Fruit fly (Drosophila melanogaster): Measurements from ENCODE around the gene Smr.

Smr gene

DNA sequence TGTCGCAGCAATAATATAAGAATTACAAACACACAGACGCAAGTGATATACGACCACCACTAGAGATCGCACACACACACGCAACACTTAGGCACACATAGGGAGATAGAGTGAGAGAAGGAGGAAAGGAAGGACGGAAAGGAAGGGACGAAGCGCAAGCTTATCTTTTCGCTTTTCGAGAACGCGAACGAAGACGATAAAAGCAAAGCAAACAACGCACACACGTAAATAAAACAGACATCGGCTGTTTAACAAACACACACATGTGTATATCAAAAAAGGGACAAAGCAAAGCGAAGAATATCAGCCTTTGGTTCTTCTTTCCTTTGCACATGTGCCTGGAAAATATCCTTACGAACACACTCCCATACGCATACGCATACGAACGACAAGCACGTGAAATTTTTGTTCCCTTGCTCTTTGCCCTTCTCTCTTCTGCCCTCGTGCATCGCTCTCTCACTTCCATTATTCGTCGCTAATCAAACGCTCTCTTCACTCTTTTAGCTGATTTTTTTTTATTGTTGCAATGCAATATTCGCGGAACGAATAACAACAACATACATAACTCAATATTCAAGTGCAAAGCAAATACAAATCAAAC is 82.3 kb downstream of the Smr start:
- TF ChIP-seq Rel (GFP tag; optimal IDR thresholded peaks at IDR 0.05) (peak; percentile 60), Rel (tag; optimal IDR thresholded peaks at IDR 0.05) (peak; percentile 70), Mio (GFP tag; optimal IDR thresholded peaks at IDR 0.05) (no peak), N (GFP tag; optimal IDR thresholded peaks at IDR 0.05) (peak; percentile 4), OdsH (GFP tag; optimal IDR thresholded peaks at IDR 0.05) (peak; percentile 33), dl (GFP tag; optimal IDR thresholded peaks at IDR 0.05; ENCODE audit: insufficient read depth in 1 of 2, partially characterized antibody in 2 of 2) (no peak), h (GFP tag; optimal IDR thresholded peaks at IDR 0.05) (peak; percentile 70), br (GFP tag; optimal IDR thresholded peaks at IDR 0.05) (peak; percentile 13), Dif (GFP tag; optimal IDR thresholded peaks at IDR 0.05; ENCODE audit: partially characterized antibody) (peak; percentile 31), GATAd (GFP tag; optimal IDR thresholded peaks at IDR 0.05) (no peak), Jra (GFP tag; optimal IDR thresholded peaks at IDR 0.05) (peak; percentile 56), rgr (GFP tag; optimal IDR thresholded peaks at IDR 0.05) (peak; percentile 50), tai (GFP tag; optimal IDR thresholded peaks at IDR 0.05) (no peak), fru (GFP tag; optimal IDR thresholded peaks at IDR 0.05) (peak; percentile 57), woc (GFP tag; optimal IDR thresholded peaks at IDR 0.05) (peak; percentile 17), Vsx2 (GFP tag; optimal IDR thresholded peaks at IDR 0.05; ENCODE audit: partially characterized antibody) (no peak), lola (GFP tag; optimal IDR thresholded peaks at IDR 0.05) (no peak), HLH106 (tag; optimal IDR thresholded peaks at IDR 0.05) (peak; percentile 1), dmrt93B (GFP tag; optimal IDR thresholded peaks at IDR 0.05) (no peak), usp (GFP tag; optimal IDR thresholded peaks at IDR 0.05) (no peak), Hr78 (GFP tag; optimal IDR thresholded peaks at IDR 0.05) (no peak), psq (GFP tag; optimal IDR thresholded peaks at IDR 0.05) (peak; percentile 96), Sp1 (GFP tag; optimal IDR thresholded peaks at IDR 0.05) (peak; percentile 48), Abd-B (GFP tag; optimal IDR thresholded peaks at IDR 0.05) (no peak), foxo (GFP tag; optimal IDR thresholded peaks at IDR 0.05) (peak in 1 of 2 experiments; percentile 20), Hr83 (GFP tag; optimal IDR thresholded peaks at IDR 0.05; ENCODE audit: poor library complexity, severe bottlenecking) (peak; percentile 53), CrebA (GFP tag; optimal IDR thresholded peaks at IDR 0.05; ENCODE audit: borderline replicate concordance) (peak; percentile 57), brk (GFP tag; optimal IDR thresholded peaks at IDR 0.05) (peak; percentile 31), jim (GFP tag; optimal IDR thresholded peaks at IDR 0.05) (peak; percentile 9), Hnf4 (GFP tag; optimal IDR thresholded peaks at IDR 0.05) (peak; percentile 52)

DNA sequence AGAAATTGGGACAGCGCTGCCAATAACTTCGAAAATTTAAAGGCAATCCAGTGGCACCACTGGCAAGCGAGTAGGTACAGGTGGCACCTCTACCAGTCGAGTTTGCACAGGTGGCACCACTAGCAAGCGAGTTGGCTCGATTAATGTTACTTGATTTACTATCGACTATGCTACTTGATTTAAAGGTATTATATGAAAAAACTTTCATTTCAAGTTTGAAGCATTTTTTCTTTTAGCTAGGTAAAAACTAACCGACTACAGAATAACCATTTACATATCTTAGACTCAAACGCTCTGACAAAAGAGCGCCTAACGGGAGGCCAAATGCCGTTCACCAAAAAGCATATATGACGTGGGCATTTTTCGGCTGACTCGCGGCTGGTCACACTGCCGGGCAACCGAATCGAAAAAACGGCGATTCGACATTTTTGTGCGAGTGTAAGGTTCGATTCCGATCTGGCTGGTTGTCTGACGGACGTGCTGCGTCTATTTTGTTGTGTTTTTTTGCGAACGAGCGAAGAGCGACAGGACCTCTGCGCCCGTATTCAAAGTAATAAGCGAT is 83.3 kb downstream of the Smr start, which contains the start of gene Tis11:
Gene Tis11, plus strand, starts transcription at position 417 of the 562 bp plus-strand sequence.
- no peak for TF ChIP-seq Hnf4 (GFP tag; optimal IDR thresholded peaks at IDR 0.05)
- peak; percentile 65 for TF ChIP-seq Myc (optimal IDR thresholded peaks at IDR 0.05)
- TF ChIP-seq Rel (GFP tag; optimal IDR thresholded peaks at IDR 0.05), result no peak
- no peak for TF ChIP-seq Rel (tag; optimal IDR thresholded peaks at IDR 0.05)
- TF ChIP-seq Jra (GFP tag; optimal IDR thresholded peaks at IDR 0.05), result no peak
- TF ChIP-seq Dif (GFP tag; optimal IDR thresholded peaks at IDR 0.05; ENCODE audit: partially characterized antibody), result peak; percentile 51
- TF ChIP-seq h (GFP tag; optimal IDR thresholded peaks at IDR 0.05), result peak; percentile 31
- TF ChIP-seq sv (GFP tag; optimal IDR thresholded peaks at IDR 0.05), result no peak
- peak; percentile 38 for TF ChIP-seq Sp1 (GFP tag; optimal IDR thresholded peaks at IDR 0.05)
- TF ChIP-seq psq (GFP tag; optimal IDR thresholded peaks at IDR 0.05), result no peak
- peak; percentile 30 for TF ChIP-seq fru (GFP tag; optimal IDR thresholded peaks at IDR 0.05)
- TF ChIP-seq CG9705 (GFP tag; optimal IDR thresholded peaks at IDR 0.05), result no peak
- no peak for TF ChIP-seq dsf (GFP tag; optimal IDR thresholded peaks at IDR 0.05; ENCODE audit: borderline replicate concordance)
- peak; percentile 12 for TF ChIP-seq rgr (GFP tag; optimal IDR thresholded peaks at IDR 0.05)

DNA sequence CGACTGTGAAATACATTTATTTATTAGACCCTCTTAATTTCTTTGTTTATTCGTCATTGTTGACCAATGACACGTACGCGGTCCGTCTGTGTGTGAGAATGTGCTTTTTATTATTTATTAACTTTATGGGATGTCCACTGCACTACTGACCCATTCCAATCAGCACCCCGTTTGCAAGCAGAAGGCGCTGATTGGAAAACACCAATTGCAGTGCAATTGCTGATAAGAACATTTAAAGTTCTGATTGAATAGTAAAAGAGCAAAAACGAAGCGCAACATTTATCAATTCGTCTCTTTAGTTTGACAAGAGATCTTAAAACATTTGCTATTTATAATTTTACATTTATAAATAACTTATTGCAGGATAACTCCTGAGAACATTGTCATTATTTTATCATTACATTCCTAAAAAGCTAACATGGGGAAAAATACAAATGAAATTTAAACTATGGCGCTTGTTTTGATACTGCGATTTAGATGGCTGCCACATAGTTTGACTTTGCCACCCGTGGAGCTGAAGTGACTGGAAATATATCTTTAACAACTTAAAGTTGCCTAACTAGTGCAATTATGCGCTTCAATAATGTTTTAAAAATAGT is 83.9 kb downstream of the Smr start:
- TF ChIP-seq CrebA (GFP tag; optimal IDR thresholded peaks at IDR 0.05; ENCODE audit: borderline replicate concordance) (peak; percentile 18), Mio (GFP tag; optimal IDR thresholded peaks at IDR 0.05) (no peak), h (GFP tag; optimal IDR thresholded peaks at IDR 0.05) (no peak), brk (GFP tag; optimal IDR thresholded peaks at IDR 0.05) (peak; percentile 12), sv (GFP tag; optimal IDR thresholded peaks at IDR 0.05) (no peak), rgr (GFP tag; optimal IDR thresholded peaks at IDR 0.05) (no peak), fru (GFP tag; optimal IDR thresholded peaks at IDR 0.05) (no peak), Hnf4 (GFP tag; optimal IDR thresholded peaks at IDR 0.05) (no peak), Rel (GFP tag; optimal IDR thresholded peaks at IDR 0.05) (no peak), Rel (tag; optimal IDR thresholded peaks at IDR 0.05) (peak; percentile 4), Dfd (GFP tag; optimal IDR thresholded peaks at IDR 0.05) (no peak), Sp1 (GFP tag; optimal IDR thresholded peaks at IDR 0.05) (no peak)

Measured in whole organism, wandering third instar larva.